Fruit fly (Drosophila melanogaster): ENCODE measurements around the gene CG33494.

CG33494 gene

DNA sequence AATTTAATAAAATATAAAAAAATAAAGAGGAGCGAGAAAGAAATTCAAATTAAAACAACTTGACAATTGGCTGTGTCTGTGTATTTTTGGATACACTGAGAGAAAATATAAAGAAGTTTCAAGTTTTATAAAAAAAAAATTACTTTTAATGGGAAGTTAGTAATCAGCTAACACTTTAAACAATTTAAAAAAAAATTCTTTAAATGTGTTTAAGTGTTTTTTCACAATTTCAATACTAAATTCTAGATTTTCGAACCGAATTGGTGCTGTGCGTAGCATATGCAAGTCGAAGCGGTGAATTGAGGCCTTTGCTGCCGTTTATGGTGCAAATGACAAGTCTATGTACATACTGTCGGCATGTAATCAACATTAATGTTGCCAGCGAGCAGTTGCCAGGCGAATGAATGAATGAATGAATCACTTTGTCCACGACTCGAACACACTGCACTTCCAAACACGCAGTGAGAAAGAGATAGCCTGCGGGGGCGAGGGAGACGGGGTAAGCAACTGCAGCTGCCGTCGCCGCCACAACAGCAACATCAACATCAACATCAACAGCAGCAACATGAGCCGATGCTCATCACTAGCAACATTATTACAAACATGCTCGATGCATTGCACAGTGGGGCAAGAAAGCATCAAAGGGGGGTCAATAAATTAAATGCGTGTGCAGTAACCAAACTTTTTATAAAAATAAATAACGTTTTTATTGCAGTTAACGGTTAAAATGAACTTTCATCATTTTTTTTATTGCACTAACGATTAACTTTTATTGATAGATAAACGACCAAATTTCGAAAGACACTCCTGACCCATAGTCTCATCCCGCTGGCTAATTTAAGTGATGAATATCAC is 49.2 kb downstream of the CG33494 start (continued):
- TF ChIP-seq hb (GFP tag; IDR thresholded peaks at IDR 0.05; ENCODE audit: partially characterized antibody): no peak
- TF ChIP-seq Gug (GFP tag; IDR thresholded peaks at IDR 0.05): peak; percentile 31; the same call in 1 of the 4 replicates
- TF ChIP-seq kay (GFP tag; optimal IDR thresholded peaks at IDR 0.05): peak; percentile 87
- TF ChIP-seq dpn (GFP tag; optimal IDR thresholded peaks at IDR 0.05): peak; percentile 53 to 63
- TF ChIP-seq CG13775 (GFP tag; optimal IDR thresholded peaks at IDR 0.05): peak; percentile 51
- peak; percentile 41 for TF ChIP-seq nerfin-1 (tag; optimal IDR thresholded peaks at IDR 0.05)
- no peak for TF ChIP-seq CG12744 (GFP tag; optimal IDR thresholded peaks at IDR 0.05)
- peak; percentile 63 for TF ChIP-seq bcd (GFP tag; optimal IDR thresholded peaks at IDR 0.05)
- peak; percentile 7 for TF ChIP-seq onecut (GFP tag; IDR thresholded peaks at IDR 0.05)
- TF ChIP-seq gsb-n (tag; optimal IDR thresholded peaks at IDR 0.05): peak; percentile 71
- TF ChIP-seq CG8388 (GFP tag; optimal IDR thresholded peaks at IDR 0.05): peak; percentile 81
- TF ChIP-seq CG17359 (tag; optimal IDR thresholded peaks at IDR 0.05): peak; percentile 69
- TF ChIP-seq pnt (GFP tag; optimal IDR thresholded peaks at IDR 0.05): peak; percentile 40
- TF ChIP-seq Nf-YB (GFP tag; optimal IDR thresholded peaks at IDR 0.05): peak; percentile 43
- TF ChIP-seq MTF-1 (GFP tag; optimal IDR thresholded peaks at IDR 0.05; ENCODE audit: borderline replicate concordance): peak; percentile 38
- TF ChIP-seq CG3838 (GFP tag; optimal IDR thresholded peaks at IDR 0.05): peak; percentile 77
- no peak for TF ChIP-seq prd (optimal IDR thresholded peaks at IDR 0.05)
- peak; percentile 77 for TF ChIP-seq prd (GFP tag; IDR thresholded peaks at IDR 0.05)
- peak; percentile 21; the same call in 1 of the 2 replicates for TF ChIP-seq CG11696 (GFP tag; IDR thresholded peaks at IDR 0.05)
- TF ChIP-seq chif (GFP tag; optimal IDR thresholded peaks at IDR 0.05): peak; percentile 62 to 70
- peak in 1 of 2 experiments; percentile 22 for TF ChIP-seq crp (GFP tag; optimal IDR thresholded peaks at IDR 0.05)
- TF ChIP-seq CG12299 (tag; optimal IDR thresholded peaks at IDR 0.05): no peak
- peak; percentile 83 for TF ChIP-seq CG16815 (GFP tag; optimal IDR thresholded peaks at IDR 0.05)
- no peak for TF ChIP-seq CG2120 (GFP tag; optimal IDR thresholded peaks at IDR 0.05)
- no peak for TF ChIP-seq sob (GFP tag; IDR thresholded peaks at IDR 0.05)
- 0 out of 2 replicates have a peak, but pooled peaks have one; percentile 21 for TF ChIP-seq bowl (GFP tag; IDR thresholded peaks at IDR 0.05)
- peak; percentile 54 for TF ChIP-seq Camta (GFP tag; optimal IDR thresholded peaks at IDR 0.05)
- TF ChIP-seq peb (GFP tag; IDR thresholded peaks at IDR 0.05): peak; percentile 59; the same call in 1 of the 2 replicates
- TF ChIP-seq Blimp-1 (GFP tag; optimal IDR thresholded peaks at IDR 0.05): peak; percentile 75
- peak; percentile 78 for TF ChIP-seq CG17361 (GFP tag; IDR thresholded peaks at IDR 0.05)
- peak; percentile 72 for TF ChIP-seq jumu (GFP tag; optimal IDR thresholded peaks at IDR 0.05)
- TF ChIP-seq ara (GFP tag; IDR thresholded peaks at IDR 0.05): peak; percentile 81
- TF ChIP-seq gt (GFP tag; IDR thresholded peaks at IDR 0.05): no peak
- TF ChIP-seq schlank (tag; optimal IDR thresholded peaks at IDR 0.05): no peak
- TF ChIP-seq CG14050 (GFP tag; IDR thresholded peaks at IDR 0.05): peak; percentile 62
- peak; percentile 43; the same call in 1 of the 2 replicates for TF ChIP-seq CG10366 (GFP tag; IDR thresholded peaks at IDR 0.05)
- TF ChIP-seq CG11723 (GFP tag; optimal IDR thresholded peaks at IDR 0.05): peak; percentile 36
- peak; percentile 87 for TF ChIP-seq CG8281 (tag; optimal IDR thresholded peaks at IDR 0.05)
- TF ChIP-seq CG7271 (tag; optimal IDR thresholded peaks at IDR 0.05): peak; percentile 46
- peak; percentile 64 for TF ChIP-seq tin (GFP tag; optimal IDR thresholded peaks at IDR 0.05)
- peak; percentile 6 for TF ChIP-seq CG30020 (tag; optimal IDR thresholded peaks at IDR 0.05)
- TF ChIP-seq stwl (tag; optimal IDR thresholded peaks at IDR 0.05): no peak
- peak; percentile 96 for TF ChIP-seq CG5180 (GFP tag; optimal IDR thresholded peaks at IDR 0.05)
- TF ChIP-seq B-H2 (GFP tag; optimal IDR thresholded peaks at IDR 0.05): no peak
- TF ChIP-seq ewg (GFP tag; optimal IDR thresholded peaks at IDR 0.05): peak; percentile 68
- peak; percentile 54 for TF ChIP-seq CG6254 (GFP tag; optimal IDR thresholded peaks at IDR 0.05)
- TF ChIP-seq CG4854 (GFP tag; optimal IDR thresholded peaks at IDR 0.05): peak; percentile 8
- TF ChIP-seq CG15696 (tag; optimal IDR thresholded peaks at IDR 0.05): peak; percentile 70
